Fruit fly (Drosophila melanogaster) whole organism, embryonic: ENCODE results near the gene kud.

Experiments
- Adf1 ChIP-seq: fragments of 200-800 bp; sonication (Bioruptor generic); IDR thresholded peaks from 2 replicates; pipeline ENCODE4 v1.3.6; 2022; ENCODE audit warnings: missing biosample characterization, missing genetic modification characterization
- CG10147 ChIP-seq: fragments of 200-800 bp; sonication (Bioruptor generic); optimal IDR thresholded peaks from 2 replicates; lab custom pipeline; 2019; ENCODE audit warnings: missing biosample characterization, mild to moderate bottlenecking, missing genetic modification characterization, moderate library complexity
- CG12219 ChIP-seq: fragments of 200-800 bp; sonication (Bioruptor generic); optimal IDR thresholded peaks from 3 replicates; lab custom pipeline; 2018; ENCODE audit warnings: missing biosample characterization, mild to moderate bottlenecking, missing genetic modification characterization
- CG12659 ChIP-seq: fragments of 200-800 bp; sonication (Bioruptor generic); optimal IDR thresholded peaks from 3 replicates; lab custom pipeline; 2017; ENCODE audit warnings: mild to moderate bottlenecking, missing biosample characterization, missing genetic modification reagents, missing genetic modification characterization
- CG17829 ChIP-seq: fragments of 200-800 bp; optimal IDR thresholded peaks from 2 replicates; lab custom pipeline; 2019; ENCODE audit warnings: missing biosample characterization, mild to moderate bottlenecking, missing genetic modification characterization, moderate library complexity
- CG30431 ChIP-seq: fragments of 200-800 bp; sonication (Bioruptor generic); optimal IDR thresholded peaks from 2 replicates; lab custom pipeline; 2017; ENCODE audit warnings: missing biosample characterization, missing genetic modification characterization
- CG34422 ChIP-seq: fragments of 200-800 bp; sonication (Bioruptor generic); IDR thresholded peaks from 3 replicates; pipeline ENCODE4 v1.3.6; 2022; ENCODE audit warnings: missing biosample characterization, missing genetic modification characterization
- CG4360 ChIP-seq: fragments of 200-800 bp; sonication (Bioruptor generic); IDR thresholded peaks from 2 replicates; pipeline ENCODE4 v1.3.6; 2022; ENCODE audit warnings: missing biosample characterization, missing genetic modification characterization
- CG43689 ChIP-seq: fragments of 200-800 bp; sonication (Bioruptor generic); IDR thresholded peaks from 2 replicates; pipeline ENCODE4 v1.3.6; 2022; ENCODE audit warnings: missing biosample characterization, missing genetic modification characterization
- CG4404 ChIP-seq: fragments of 200-800 bp; sonication (Bioruptor generic); IDR thresholded peaks from 2 replicates; pipeline ENCODE4 v1.3.6; 2022; ENCODE audit warnings: missing biosample characterization, missing genetic modification characterization
- CG4424 ChIP-seq: fragments of 200-800 bp; sonication (Bioruptor generic); optimal IDR thresholded peaks from 3 replicates; lab custom pipeline; 2016; ENCODE audit warnings: missing biosample characterization, missing genetic modification characterization
- CG5245 ChIP-seq: fragments of 200-800 bp; sonication (Bioruptor generic); optimal IDR thresholded peaks from 3 replicates; lab custom pipeline; 2016; ENCODE audit warnings: missing biosample characterization, missing genetic modification characterization
- CG7357 ChIP-seq: fragments of 200-800 bp; sonication (Bioruptor generic); IDR thresholded peaks from 3 replicates; pipeline ENCODE4 v1.3.6; 2022; ENCODE audit warnings: missing biosample characterization, missing genetic modification characterization
- CG7556 ChIP-seq: fragments of 200-800 bp; sonication (Bioruptor generic); optimal IDR thresholded peaks from 2 replicates; lab custom pipeline; 2017; ENCODE audit warnings: missing biosample characterization, mild to moderate bottlenecking, missing genetic modification characterization
- CG7963 ChIP-seq: fragments of 200-800 bp; sonication (Bioruptor generic); IDR thresholded peaks from 3 replicates; pipeline ENCODE4 v1.3.6; 2022; ENCODE audit warnings: missing biosample characterization, missing genetic modification characterization; ENCODE audit not compliant: partially characterized antibody
- CG8290 ChIP-seq, 3 experiments: fragments of 200-800 bp; sonication (Bioruptor generic); optimal IDR thresholded peaks; 2 replicates each; lab custom pipeline; 2016 to 2019; ENCODE audit warnings: missing biosample characterization in 3 of 3, missing genetic modification characterization in 3 of 3, mild to moderate bottlenecking in 2 of 3, moderate library complexity in 1 of 3
- Camta ChIP-seq: fragments of 200-800 bp; sonication (Bioruptor generic); optimal IDR thresholded peaks from 2 replicates; lab custom pipeline; 2016; ENCODE audit warnings: missing biosample characterization, missing genetic modification characterization
- Deaf1 ChIP-seq: fragments of 200-800 bp; optimal IDR thresholded peaks from 3 replicates; lab custom pipeline; 2019; ENCODE audit warnings: missing biosample characterization, mild to moderate bottlenecking, missing genetic modification characterization, moderate library complexity
- Drgx ChIP-seq: fragments of 200-800 bp; sonication (Bioruptor generic); IDR thresholded peaks from 2 replicates; pipeline ENCODE4 v1.3.6; 2022; ENCODE audit warnings: missing biosample characterization, missing genetic modification characterization
- HmgZ ChIP-seq: fragments of 200-800 bp; sonication (Bioruptor generic); optimal IDR thresholded peaks from 2 replicates; lab custom pipeline; 2018; ENCODE audit warnings: missing biosample characterization, mild to moderate bottlenecking, missing genetic modification characterization
- Jarid2 ChIP-seq: fragments of 200-800 bp; sonication (Bioruptor generic); optimal IDR thresholded peaks from 3 replicates; lab custom pipeline; 2017; ENCODE audit warnings: mild to moderate bottlenecking, missing biosample characterization, missing genetic modification reagents, missing genetic modification characterization
- Med ChIP-seq: fragments of 200-800 bp; sonication (Bioruptor generic); peaks from one replicate; lab custom pipeline; 2016; ENCODE audit warnings: missing biosample characterization, missing genetic modification characterization, mild to moderate bottlenecking, inconsistent platforms, moderate library complexity
- NFAT ChIP-seq: fragments of 200-800 bp; sonication (Bioruptor generic); IDR thresholded peaks from 2 replicates; pipeline ENCODE4 v1.3.6; 2022; ENCODE audit warnings: missing biosample characterization, missing genetic modification characterization
- NK7.1 ChIP-seq: fragments of 200-800 bp; sonication (Bioruptor generic); optimal IDR thresholded peaks from 3 replicates; lab custom pipeline; 2016; ENCODE audit warnings: missing biosample characterization, missing genetic modification characterization
- al ChIP-seq: fragments of 200-800 bp; sonication (Bioruptor generic); IDR thresholded peaks from 2 replicates; pipeline ENCODE4 v1.3.6; 2022; ENCODE audit warnings: missing biosample characterization, missing genetic modification characterization
- ara ChIP-seq: fragments of 200-800 bp; sonication (Bioruptor generic); IDR thresholded peaks from 2 replicates; pipeline ENCODE4 v1.3.6; 2022; ENCODE audit warnings: missing biosample characterization, missing genetic modification characterization
- chinmo ChIP-seq: fragments of 200-800 bp; sonication (Bioruptor generic); IDR thresholded peaks from 4 replicates; pipeline ENCODE4 v1.3.6; 2022; ENCODE audit warnings: missing biosample characterization, missing genetic modification characterization; ENCODE audit not compliant: partially characterized antibody
- gce ChIP-seq: fragments of 200-800 bp; sonication (Bioruptor generic); IDR thresholded peaks from 3 replicates; pipeline ENCODE4 v1.3.6; 2022; ENCODE audit warnings: missing biosample characterization, missing genetic modification characterization
- gcm2 ChIP-seq: fragments of 200-800 bp; sonication (Bioruptor generic); optimal IDR thresholded peaks from 2 replicates; lab custom pipeline; 2016; ENCODE audit warnings: missing biosample characterization, missing genetic modification characterization
- hth ChIP-seq: fragments of >200 bp; optimal IDR thresholded peaks from 2 replicates; lab custom pipeline; 2017; ENCODE audit warnings: inconsistent platforms
- jigr1 ChIP-seq: fragments of 200-800 bp; sonication (Bioruptor generic); IDR thresholded peaks from 3 replicates; pipeline ENCODE4 v1.3.6; 2022; ENCODE audit warnings: missing biosample characterization, missing genetic modification characterization
- kah ChIP-seq: fragments of 200-800 bp; sonication (Bioruptor generic); optimal IDR thresholded peaks from 2 replicates; lab custom pipeline; 2018; ENCODE audit warnings: missing biosample characterization, mild to moderate bottlenecking, missing genetic modification characterization
- lab ChIP-seq: fragments of 200-800 bp; sonication (Bioruptor generic); optimal IDR thresholded peaks from 3 replicates; lab custom pipeline; 2017; ENCODE audit warnings: missing biosample characterization, missing genetic modification characterization, mild to moderate bottlenecking, moderate library complexity, missing genetic modification reagents
- nerfin-2 ChIP-seq: fragments of 200-800 bp; sonication (Bioruptor generic); IDR thresholded peaks from 2 replicates; pipeline ENCODE4 v1.3.6; 2022; ENCODE audit warnings: missing biosample characterization, missing genetic modification characterization; ENCODE audit not compliant: partially characterized antibody
- nom ChIP-seq: fragments of 200-800 bp; sonication (Bioruptor generic); optimal IDR thresholded peaks from 2 replicates; lab custom pipeline; 2017; ENCODE audit warnings: missing biosample characterization, missing genetic modification characterization, mild to moderate bottlenecking, moderate library complexity, missing genetic modification reagents
- pnt ChIP-seq: fragments of 200-800 bp; sonication (Bioruptor generic); optimal IDR thresholded peaks from 3 replicates; lab custom pipeline; 2016; ENCODE audit warnings: missing biosample characterization, missing genetic modification characterization
- row ChIP-seq: fragments of 200-800 bp; sonication (Bioruptor generic); IDR thresholded peaks from 3 replicates; pipeline ENCODE4 v1.3.6; 2022; ENCODE audit warnings: missing biosample characterization, missing genetic modification characterization
- shn ChIP-seq: fragments of 200-800 bp; sonication (Bioruptor generic); optimal IDR thresholded peaks from 3 replicates; lab custom pipeline; 2016; ENCODE audit warnings: missing biosample characterization, missing genetic modification characterization
- sob ChIP-seq: fragments of 200-800 bp; sonication (Bioruptor generic); IDR thresholded peaks from 2 replicates; pipeline ENCODE4 v1.3.6; 2022; ENCODE audit warnings: missing biosample characterization, missing genetic modification characterization
- stwl ChIP-seq: fragments of 200-800 bp; sonication (Bioruptor generic); optimal IDR thresholded peaks from 3 replicates; lab custom pipeline; 2018; ENCODE audit warnings: missing biosample characterization, mild to moderate bottlenecking, missing genetic modification characterization, moderate library complexity
- vvl ChIP-seq: fragments of 200-800 bp; sonication (Bioruptor generic); IDR thresholded peaks from 2 replicates; pipeline ENCODE4 v1.3.6; 2022; ENCODE audit warnings: missing biosample characterization, missing genetic modification characterization

The kud gene

DNA sequence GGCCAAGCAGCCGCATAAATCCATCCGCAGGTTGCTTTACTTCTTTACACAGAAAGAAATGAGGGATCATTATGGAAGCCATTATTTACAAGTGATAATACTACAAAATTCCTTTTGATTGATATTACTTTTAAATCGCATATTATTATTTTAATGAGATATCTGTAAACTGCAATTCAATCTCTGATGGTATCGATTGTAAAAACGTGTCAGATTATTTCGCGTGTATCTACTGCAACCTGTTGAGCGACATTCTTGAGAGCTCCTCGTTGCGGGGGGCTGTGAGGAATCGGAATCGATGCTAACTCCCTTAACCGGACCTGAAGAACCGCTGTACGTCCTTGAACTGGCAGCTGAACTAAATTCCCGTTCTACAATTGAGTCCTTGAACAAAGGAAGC lies 26.7 kb downstream of the kud start (continued):
- TF ChIP-seq CG7963 (GFP tag; lab: Robert Waterston, UW), result no peak
- TF ChIP-seq gcm2 (GFP tag; lab: Kevin White, UChicago), result no peak
- TF ChIP-seq kah (GFP tag; lab: Kevin White, UChicago), result no peak
- TF ChIP-seq lab (GFP tag; lab: Kevin White, UChicago), result no peak
- no peak for TF ChIP-seq CG12219
- TF ChIP-seq CG4404 (GFP tag; lab: Robert Waterston, UW), result no peak
- no peak for TF ChIP-seq Jarid2 (GFP tag; lab: Kevin White, UChicago)
- TF ChIP-seq pnt, result no peak
- peak; percentile 38 for TF ChIP-seq Med (GFP tag; lab: Kevin White, UChicago)
- no peak for TF ChIP-seq ara (GFP tag; lab: Robert Waterston, UW)
- TF ChIP-seq NK7.1, result no peak
- TF ChIP-seq CG7357 (GFP tag; lab: Robert Waterston, UW), result no peak
- TF ChIP-seq CG43689, result no peak
- peak; percentile 63 for TF ChIP-seq Drgx (GFP tag; lab: Robert Waterston, UW)
- no peak for TF ChIP-seq CG17829
- no peak for TF ChIP-seq CG34422 (GFP tag; lab: Robert Waterston, UW)
- TF ChIP-seq CG30431 (GFP tag; lab: Kevin White, UChicago), result no peak
- TF ChIP-seq CG5245, result no peak
- TF ChIP-seq Camta (GFP tag; lab: Kevin White, UChicago), result no peak
- TF ChIP-seq nom (GFP tag; lab: Kevin White, UChicago), result peak; percentile 93
- no peak for TF ChIP-seq al (GFP tag; lab: Robert Waterston, UW)
- no peak for TF ChIP-seq jigr1
- TF ChIP-seq gce (GFP tag; lab: Robert Waterston, UW), result no peak
- no peak for TF ChIP-seq CG10147
- TF ChIP-seq nerfin-2 (GFP tag; lab: Robert Waterston, UW), result no peak
- TF ChIP-seq CG7556 (GFP tag; lab: Kevin White, UChicago), result no peak
- no peak for TF ChIP-seq stwl (tag; lab: Kevin White, UChicago)

DNA sequence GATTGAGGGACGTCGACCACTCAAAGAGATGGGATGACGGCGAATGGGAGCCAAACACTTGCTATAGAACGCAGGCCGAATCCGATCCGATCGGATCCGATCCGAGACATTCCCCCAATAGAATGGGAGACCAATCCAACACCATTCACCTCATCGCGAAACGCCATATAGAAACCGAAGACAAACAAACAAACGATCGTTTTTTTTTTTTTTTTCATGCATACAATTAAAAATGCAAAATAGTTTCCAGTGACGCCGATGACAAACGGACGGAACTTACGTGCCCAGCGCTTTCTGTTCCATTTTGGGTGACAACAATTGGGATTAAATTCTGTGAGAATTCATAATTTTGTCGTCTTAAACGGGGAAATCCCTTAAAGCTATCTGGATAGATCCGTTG lies 30.8 kb downstream of the kud start:
- TF ChIP-seq NFAT (GFP tag; lab: Robert Waterston, UW), result 0 out of 2 replicates have a peak, but pooled peaks have one; percentile 27
- peak; percentile 12 for TF ChIP-seq Deaf1 (tag; lab: Kevin White, UChicago)
- TF ChIP-seq vvl (GFP tag; lab: Robert Waterston, UW), result peak; percentile 70
- TF ChIP-seq HmgZ (tag; lab: Kevin White, UChicago), result no peak
- no peak for TF ChIP-seq CG12659 (GFP tag; lab: Kevin White, UChicago)
- TF ChIP-seq chinmo (GFP tag; lab: Robert Waterston, UW), result peak; percentile 77; the same call in 2 of the 4 replicates
- TF ChIP-seq hth (lab: Kevin White, UChicago), result no peak

DNA sequence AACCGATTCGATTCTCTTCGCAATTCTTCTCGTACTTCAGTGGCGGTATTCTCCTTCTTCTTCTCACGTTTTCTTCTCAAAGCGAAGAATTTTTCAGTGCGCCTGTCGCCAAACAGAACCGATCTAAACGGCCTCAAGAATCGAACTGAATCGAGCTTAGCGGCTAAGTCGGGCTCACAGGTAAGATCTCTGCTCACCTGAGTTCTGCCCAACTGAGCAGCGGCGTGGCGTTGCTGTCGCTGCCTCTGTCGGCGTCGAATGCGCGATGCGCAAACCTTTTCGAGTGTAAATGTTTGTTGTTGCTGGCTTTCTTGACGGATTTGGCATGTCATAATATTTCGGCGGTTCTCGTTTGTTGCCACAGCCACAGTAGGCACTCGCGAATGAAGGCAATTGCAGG lies 32.9 kb downstream of the kud start:
- TF ChIP-seq row (GFP tag; lab: Robert Waterston, UW) (no peak), nom (GFP tag; lab: Kevin White, UChicago) (peak; percentile 17), CG4360 (0 out of 2 replicates have a peak, but pooled peaks have one; percentile 7), chinmo (GFP tag; lab: Robert Waterston, UW) (0 out of 4 replicates have a peak, but pooled peaks have one; percentile 44), Med (GFP tag; lab: Kevin White, UChicago) (peak; percentile 70), CG4424 (GFP tag; lab: Kevin White, UChicago) (no peak), Adf1 (GFP tag; lab: Robert Waterston, UW) (peak; percentile 85), sob (GFP tag; lab: Robert Waterston, UW) (0 out of 2 replicates have a peak, but pooled peaks have one; percentile 27), CG8290 (GFP tag; optimal IDR thresholded peaks at IDR 0.05; lab: Kevin White, UChicago) (no peak), CG8290 (tag; optimal IDR thresholded peaks at IDR 0.05; lab: Kevin White, UChicago) (peak in 1 of 2 experiments; percentile 6), shn (GFP tag; lab: Kevin White, UChicago) (no peak)
